Worm (Caenorhabditis elegans): ENCODE measurements around the gene his-3.
A peak's percentile ranks its signal among the peaks of the same experiment; 100 is the strongest.
"Not testable (repeated sequence)": the region's sequence is repeated elsewhere in the genome, so short reads cannot be mapped to it uniquely, and the experiment has no call there.

his-3 gene

ce11 chrV:16040140-16040827 lies at the start of gene his-3, which contains the start of gene his-4:
Gene his-3 (plus strand): TSS chrV:16040808.
Gene his-4 (minus strand): TSS chrV:16040515.
- TF ChIP-seq dpl-1 (GFP tag; optimal IDR thresholded peaks at IDR 0.05), result peak; percentile 48
- TF ChIP-seq daf-16 (GFP tag; optimal IDR thresholded peaks at IDR 0.05), result not testable (repeated sequence)
- TF ChIP-seq daf-16 (tag; optimal IDR thresholded peaks at IDR 0.05), result peak; percentile 73
- TF ChIP-seq hlh-11 (tag; optimal IDR thresholded peaks at IDR 0.05), result peak; percentile 74
- peak; percentile 85 for TF ChIP-seq duxl-1 (tag; optimal IDR thresholded peaks at IDR 0.05; ENCODE audit: poor library complexity)
- peak; percentile 72; the same call in 1 of the 2 replicates for TF ChIP-seq nhr-42 (GFP tag; IDR thresholded peaks at IDR 0.05)
- TF ChIP-seq aha-1 (tag), result peak; percentile 94
- TF ChIP-seq dve-1 (tag; optimal IDR thresholded peaks at IDR 0.05; ENCODE audit: insufficient read depth), result peak; percentile 98
- peak; percentile 40 for TF ChIP-seq spr-1 (tag; optimal IDR thresholded peaks at IDR 0.05)
- peak; percentile 74 for TF ChIP-seq nhr-25 (tag; optimal IDR thresholded peaks at IDR 0.05; ENCODE audit: borderline replicate concordance, insufficient read depth)
- peak; percentile 83 for TF ChIP-seq nhr-102 (tag; optimal IDR thresholded peaks at IDR 0.05)
- peak; percentile 64 for TF ChIP-seq nhr-28 (tag; optimal IDR thresholded peaks at IDR 0.05)
- TF ChIP-seq dmd-6 (GFP tag; IDR thresholded peaks at IDR 0.05), result peak; percentile 53
- TF ChIP-seq mep-1 (tag; optimal IDR thresholded peaks at IDR 0.05), result peak; percentile 75
- peak; percentile 5 for TF ChIP-seq nhr-6 (tag; optimal IDR thresholded peaks at IDR 0.05)
- peak; percentile 62; the same call in 1 of the 2 replicates for TF ChIP-seq php-3 (GFP tag; IDR thresholded peaks at IDR 0.05)
- TF ChIP-seq lin-38 (GFP tag; IDR thresholded peaks at IDR 0.05), result peak; percentile 23
- TF ChIP-seq nhr-48 (tag; optimal IDR thresholded peaks at IDR 0.05), result peak; percentile 37
- TF ChIP-seq mes-2 (tag; optimal IDR thresholded peaks at IDR 0.05; ENCODE audit: poor library complexity, severe bottlenecking), result peak; percentile 80
- peak; percentile 32 for TF ChIP-seq rbr-2 (tag; optimal IDR thresholded peaks at IDR 0.05)

DNA sequence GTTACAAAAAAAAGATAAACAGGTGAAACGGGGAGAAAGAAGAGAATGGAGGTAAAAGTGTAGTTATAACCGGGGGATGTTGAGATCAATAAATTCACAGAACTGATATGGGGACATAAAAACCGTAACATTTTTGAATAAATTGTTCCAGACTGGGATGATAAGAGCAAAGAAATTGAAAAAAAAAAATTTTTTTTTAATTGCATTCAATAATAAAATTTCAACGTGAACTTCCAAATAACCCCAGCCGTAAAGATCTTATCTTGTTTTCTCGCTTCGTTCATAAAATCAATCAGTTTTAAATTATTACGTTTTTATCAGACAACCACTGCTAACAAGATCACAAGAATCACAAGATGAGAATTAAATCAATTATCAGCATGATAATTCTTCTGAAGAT lies 48.8 kb upstream of the his-3 start, which contains the start of gene C06C6.7:
Gene C06C6.7 (plus strand): TSS at position 301 of the 400 bp plus-strand sequence.
- TF ChIP-seq aha-1 (tag), result peak; percentile 2

ce11 chrV:15996655-15997186 lies 43.9 kb upstream of the his-3 start, which contains the start of the genes C06C6.9 and C06C6.8:
Gene C06C6.9 (minus strand): TSS chrV:15996755.
Gene C06C6.8 (plus strand): TSS chrV:15997136.
- TF ChIP-seq aha-1 (tag) (peak; percentile 24), hif-1 (tag; optimal IDR thresholded peaks at IDR 0.05) (no peak), set-16 (GFP tag; IDR thresholded peaks at IDR 0.05) (no peak), mdt-29 (GFP tag; IDR thresholded peaks at IDR 0.05) (no peak), spr-3 (GFP tag; optimal IDR thresholded peaks at IDR 0.05) (no peak)

ce11 chrV:16000433-16000832 lies 40.2 kb upstream of the his-3 start, which contains the start of gene nhr-50:
Gene nhr-50 (minus strand): TSS chrV:16000631.
- TF ChIP-seq aha-1 (tag) (peak; percentile 39), lin-15B (tag; optimal IDR thresholded peaks at IDR 0.05) (no peak), dmd-8 (GFP tag; IDR thresholded peaks at IDR 0.05) (no peak), nhr-10 (tag; optimal IDR thresholded peaks at IDR 0.05) (no peak), mes-2 (tag; optimal IDR thresholded peaks at IDR 0.05; ENCODE audit: poor library complexity, severe bottlenecking) (no peak), madf-5 (GFP tag; IDR thresholded peaks at IDR 0.05) (no peak), gei-8 (GFP tag; optimal IDR thresholded peaks at IDR 0.05) (no peak), pha-4 (GFP tag; IDR thresholded peaks at IDR 0.05) (no peak), pha-4 (tag; optimal IDR thresholded peaks at IDR 0.05) (peak; percentile 86), mxl-3 (GFP tag; optimal IDR thresholded peaks at IDR 0.05) (peak; percentile 14), zip-2 (tag; optimal IDR thresholded peaks at IDR 0.05) (no peak), snpc-4 (tag; optimal IDR thresholded peaks at IDR 0.05) (no peak), ztf-7 (tag; optimal IDR thresholded peaks at IDR 0.05) (no peak), dmd-9 (GFP tag; IDR thresholded peaks at IDR 0.05) (no peak), duxl-1 (tag; optimal IDR thresholded peaks at IDR 0.05; ENCODE audit: poor library complexity) (no peak), nhr-28 (tag; optimal IDR thresholded peaks at IDR 0.05) (peak; percentile 67), ctbp-1 (GFP tag; IDR thresholded peaks at IDR 0.05) (no peak), F37D6.2 (tag; optimal IDR thresholded peaks at IDR 0.05) (no peak), spr-1 (tag; optimal IDR thresholded peaks at IDR 0.05) (no peak), attf-4 (tag; optimal IDR thresholded peaks at IDR 0.05) (no peak), egl-43 (GFP tag; IDR thresholded peaks at IDR 0.05) (no peak), mdt-29 (GFP tag; IDR thresholded peaks at IDR 0.05) (no peak), sdz-12 (GFP tag; optimal IDR thresholded peaks at IDR 0.05) (no peak), arid-1 (GFP tag; conservative IDR thresholded peaks at IDR 0.05) (0 out of 2 replicates have a peak, but pooled peaks have one; percentile 8), mep-1 (tag; optimal IDR thresholded peaks at IDR 0.05) (no peak), dve-1 (tag; optimal IDR thresholded peaks at IDR 0.05; ENCODE audit: insufficient read depth) (peak; percentile 85), dpl-1 (GFP tag; optimal IDR thresholded peaks at IDR 0.05) (peak; percentile 31)
